Fruit fly (Drosophila melanogaster) whole organism: ENCODE results near the gene BBS5.

Experiments
- CG8478 ChIP-seq: fragments of >200 bp; optimal IDR thresholded peaks from 2 replicates; lab custom pipeline; 2018; ENCODE audit warnings: inconsistent platforms
- Dll ChIP-seq: fragments of >200 bp; optimal IDR thresholded peaks from 2 replicates; lab custom pipeline; 2017
- pan ChIP-seq: fragments of >200 bp; optimal IDR thresholded peaks from 2 replicates; lab custom pipeline; 2017
- psq ChIP-seq: fragments of >200 bp; optimal IDR thresholded peaks from 2 replicates; lab custom pipeline; 2017

DNA sequence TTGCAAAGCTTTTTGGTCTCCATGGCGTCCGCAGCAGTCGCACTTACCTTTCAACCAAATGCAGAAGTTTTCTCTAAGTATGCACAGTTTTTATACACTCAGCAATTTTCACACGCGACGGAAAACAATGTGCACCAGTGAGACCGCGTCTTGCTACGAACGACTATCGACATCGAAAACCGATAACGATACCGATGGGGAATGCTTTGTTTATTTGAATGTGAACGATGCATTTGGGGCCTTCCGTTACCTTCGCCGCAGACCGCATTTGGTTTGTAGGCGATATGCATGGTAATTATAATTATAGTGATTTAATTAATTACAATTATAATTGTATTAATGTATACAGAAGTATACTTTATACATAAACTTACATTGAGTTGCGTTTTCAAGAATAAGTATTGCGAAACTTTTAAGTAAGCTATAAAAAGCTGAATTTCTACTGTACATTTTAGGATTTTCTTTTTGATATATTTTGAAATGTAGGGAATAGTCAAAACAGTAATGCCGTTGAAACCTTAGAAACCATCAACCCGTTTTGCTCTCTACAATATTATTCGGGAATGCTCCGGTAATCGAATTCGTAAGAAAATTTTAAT, 4.1 kb upstream of the BBS5 start, which contains the start of the genes Hus1-like and ctrip:
- TF ChIP-seq CG8478 (lab: Kevin White, UChicago), result no peak
- TF ChIP-seq pan (lab: Kevin White, UChicago), result no peak
- no peak for TF ChIP-seq Dll (lab: Kevin White, UChicago)
- no peak for TF ChIP-seq psq (lab: Kevin White, UChicago)
